Fruit fly (Drosophila melanogaster): ENCODE measurements around the gene CG18754.
A peak's percentile ranks its signal among the peaks of the same experiment; 100 is the strongest.

CG18754 gene

dm6 chr3R:23657357-23658318 lies 26.2 kb upstream of the CG18754 start (continued):
- TF ChIP-seq CG2712 (tag; optimal IDR thresholded peaks at IDR 0.05) (peak; percentile 47), Myb (GFP tag; optimal IDR thresholded peaks at IDR 0.05) (peak; percentile 25), CG11560 (tag; IDR thresholded peaks at IDR 0.05) (no peak), hb (GFP tag; IDR thresholded peaks at IDR 0.05; ENCODE audit: partially characterized antibody) (no peak), Lpt (GFP tag; optimal IDR thresholded peaks at IDR 0.05) (no peak), CG17186 (GFP tag; optimal IDR thresholded peaks at IDR 0.05) (peak; percentile 41), NFAT (GFP tag; IDR thresholded peaks at IDR 0.05) (no peak), ci (GFP tag; IDR thresholded peaks at IDR 0.05) (peak; percentile 83), CG11085 (GFP tag; IDR thresholded peaks at IDR 0.05) (no peak), HLH3B (GFP tag; IDR thresholded peaks at IDR 0.05) (peak; percentile 27; the same call in 1 of the 2 replicates), pzg (GFP tag; optimal IDR thresholded peaks at IDR 0.05) (no peak), CG1603 (tag; optimal IDR thresholded peaks at IDR 0.05) (peak; percentile 5), vnd (GFP tag; IDR thresholded peaks at IDR 0.05; ENCODE audit: partially characterized antibody) (no peak), salm (tag; optimal IDR thresholded peaks at IDR 0.05) (peak; percentile 71), CG5953 (GFP tag; IDR thresholded peaks at IDR 0.05) (no peak), usp (GFP tag; optimal IDR thresholded peaks at IDR 0.05) (no peak), CG1832 (GFP tag; optimal IDR thresholded peaks at IDR 0.05) (no peak), ro (GFP tag; IDR thresholded peaks at IDR 0.05) (no peak), Hr51 (GFP tag; optimal IDR thresholded peaks at IDR 0.05) (peak in 1 of 2 experiments; percentile 55), CG18619 (GFP tag; optimal IDR thresholded peaks at IDR 0.05) (peak; percentile 79), D19B (GFP tag; optimal IDR thresholded peaks at IDR 0.05) (peak; percentile 62), vvl (GFP tag; IDR thresholded peaks at IDR 0.05) (peak; percentile 13; the same call in 1 of the 2 replicates), sima (GFP tag; optimal IDR thresholded peaks at IDR 0.05) (peak; percentile 28), Ets65A (GFP tag) (peak; percentile 63), Nf-YB (GFP tag; optimal IDR thresholded peaks at IDR 0.05) (peak; percentile 65), CG10462 (GFP tag; optimal IDR thresholded peaks at IDR 0.05) (peak; percentile 58), CoRest (tag; optimal IDR thresholded peaks at IDR 0.05) (peak; percentile 58), CG12942 (GFP tag; optimal IDR thresholded peaks at IDR 0.05) (peak; percentile 56), B-H1 (GFP tag; IDR thresholded peaks at IDR 0.05) (no peak; the same call in 2 of the 3 replicates), Hand (GFP tag; optimal IDR thresholded peaks at IDR 0.05) (peak; percentile 34), CG17802 (tag; optimal IDR thresholded peaks at IDR 0.05) (no peak), yki (optimal IDR thresholded peaks at IDR 0.05) (no peak), CG1647 (GFP tag; optimal IDR thresholded peaks at IDR 0.05) (no peak), org-1 (GFP tag; optimal IDR thresholded peaks at IDR 0.05) (peak; percentile 86), Nf-YC (tag; optimal IDR thresholded peaks at IDR 0.05) (peak; percentile 15), CG34422 (GFP tag; IDR thresholded peaks at IDR 0.05) (0 out of 3 replicates have a peak, but pooled peaks have one; percentile 25), CG3281 (GFP tag; optimal IDR thresholded peaks at IDR 0.05) (peak; percentile 36), CG2889 (GFP tag; IDR thresholded peaks at IDR 0.05) (no peak), CG10979 (tag; optimal IDR thresholded peaks at IDR 0.05) (peak; percentile 92), CG18011 (GFP tag; optimal IDR thresholded peaks at IDR 0.05) (peak; percentile 6), CG11247 (GFP tag; IDR thresholded peaks at IDR 0.05) (0 out of 2 replicates have a peak, but pooled peaks have one; percentile 22), CG12236 (GFP tag; optimal IDR thresholded peaks at IDR 0.05) (peak; percentile 80), Mad (GFP tag; optimal IDR thresholded peaks at IDR 0.05) (peak; percentile 30), CG7786 (GFP tag; optimal IDR thresholded peaks at IDR 0.05) (peak; percentile 37), CG8089 (GFP tag; optimal IDR thresholded peaks at IDR 0.05) (peak; percentile 84), ato (GFP tag; IDR thresholded peaks at IDR 0.05; ENCODE audit: partially characterized antibody) (no peak), Doc3 (GFP tag; IDR thresholded peaks at IDR 0.05; ENCODE audit: partially characterized antibody) (no peak), CG18476 (GFP tag; optimal IDR thresholded peaks at IDR 0.05) (no peak), CG4730 (GFP tag; IDR thresholded peaks at IDR 0.05) (no peak)
